Worm (Caenorhabditis elegans) whole organism, L4 larva: ENCODE data around the gene srx-21.
A peak's percentile ranks its signal among the peaks of the same experiment; 100 is the strongest.

ENCODE experiments used
- F26F4.8 ChIP-seq: fragments of 200-800 bp; sonication (Bioruptor generic); conservative IDR thresholded peaks from 2 replicates; pipeline ENCODE4 v1.3.6; 2022; ENCODE audit warnings: missing genetic modification characterization, missing compliant biosample characterization
- F44E2.7 ChIP-seq: fragments of 200-800 bp; sonication (Bioruptor generic); IDR thresholded peaks from 2 replicates; pipeline ENCODE4 v2.1.2; 2022; ENCODE audit warnings: missing genetic modification characterization, missing compliant biosample characterization
- F49E8.2 ChIP-seq: sonication (generic microtip); optimal IDR thresholded peaks from 2 replicates; lab custom pipeline; 2016; ENCODE audit warnings: missing compliant biosample characterization, mild to moderate bottlenecking, missing genetic modification characterization, borderline replicate concordance
- T20F7.1 ChIP-seq: fragments of 200-800 bp; sonication (Bioruptor generic); optimal IDR thresholded peaks from 2 replicates; lab custom pipeline; 2018; ENCODE audit warnings: mild to moderate bottlenecking, missing genetic modification characterization, missing compliant biosample characterization
- T26A8.4 ChIP-seq: fragments of 200-800 bp; sonication (Bioruptor generic); IDR thresholded peaks from 2 replicates; pipeline ENCODE4 v1.3.6; 2022; ENCODE audit warnings: missing genetic modification characterization, missing compliant biosample characterization
- ZK337.2 ChIP-seq: fragments of 200-800 bp; sonication (Bioruptor generic); IDR thresholded peaks from 2 replicates; pipeline ENCODE4 v1.3.6; 2022; ENCODE audit warnings: missing genetic modification reagents, missing genetic modification characterization, missing compliant biosample characterization
- aha-1 ChIP-seq: fragments of 150-350 bp; peaks from one replicate; lab custom pipeline; 2014; ENCODE audit warnings: missing biosample characterization, missing genetic modification characterization
- ama-1 ChIP-seq: fragments of 150-350 bp; optimal IDR thresholded peaks from 2 replicates; lab custom pipeline; 2014; ENCODE audit warnings: inconsistent platforms, mixed read lengths
- attf-4 ChIP-seq: sonication (generic microtip); optimal IDR thresholded peaks from 3 replicates; lab custom pipeline; 2017; ENCODE audit warnings: missing biosample characterization, missing genetic modification characterization
- ceh-32 ChIP-seq: sonication (generic microtip); optimal IDR thresholded peaks from 2 replicates; lab custom pipeline; 2016; ENCODE audit warnings: mild to moderate bottlenecking, missing genetic modification characterization, missing compliant biosample characterization; ENCODE audit not compliant: poor library complexity
- ceh-62 ChIP-seq: sonication (generic microtip); optimal IDR thresholded peaks from 2 replicates; lab custom pipeline; 2017; ENCODE audit warnings: missing biosample characterization, missing genetic modification characterization
- ctbp-1 ChIP-seq: fragments of 200-800 bp; sonication (Bioruptor generic); IDR thresholded peaks from 2 replicates; pipeline ENCODE4 v1.3.6; 2022; ENCODE audit warnings: missing genetic modification reagents, missing genetic modification characterization, missing compliant biosample characterization
- daf-16 ChIP-seq, 3 experiments: sonication (generic microtip); optimal IDR thresholded peaks; 2 replicates each; lab custom pipeline; 2016 to 2017; ENCODE audit warnings: missing genetic modification characterization in 3 of 3, missing genetic modification reagents in 3 of 3, mild to moderate bottlenecking in 2 of 3, missing compliant biosample characterization in 2 of 3, missing biosample characterization in 1 of 3, moderate library complexity in 1 of 3
- daf-19 ChIP-seq: fragments of 200-800 bp; sonication (Bioruptor generic); conservative IDR thresholded peaks from 2 replicates; pipeline ENCODE4 v1.3.6; 2022; ENCODE audit warnings: missing genetic modification characterization, missing compliant biosample characterization
- dmd-8 ChIP-seq: fragments of 200-800 bp; sonication (Bioruptor generic); IDR thresholded peaks from 2 replicates; pipeline ENCODE4 v1.3.6; 2022; ENCODE audit warnings: missing genetic modification characterization, missing compliant biosample characterization
- dmd-9 ChIP-seq: fragments of 200-800 bp; sonication (Bioruptor generic); IDR thresholded peaks from 2 replicates; pipeline ENCODE4 v1.3.6; 2022; ENCODE audit warnings: missing genetic modification reagents, missing genetic modification characterization, missing compliant biosample characterization
- duxl-1 ChIP-seq: sonication (generic microtip); optimal IDR thresholded peaks from 2 replicates; lab custom pipeline; 2016; ENCODE audit warnings: mild to moderate bottlenecking, missing genetic modification characterization, moderate library complexity, missing compliant biosample characterization; ENCODE audit not compliant: poor library complexity
- dve-1 ChIP-seq: sonication (generic microtip); optimal IDR thresholded peaks from 2 replicates; lab custom pipeline; 2017; ENCODE audit warnings: antibody characterized with exemption, mild to moderate bottlenecking, missing genetic modification characterization, missing compliant biosample characterization; ENCODE audit not compliant: insufficient read depth
- fos-1 ChIP-seq: fragments of 150-350 bp; optimal IDR thresholded peaks from 2 replicates; lab custom pipeline; 2014; ENCODE audit warnings: missing biosample characterization, missing genetic modification characterization
- gei-8 ChIP-seq: fragments of 200-800 bp; sonication (Bioruptor generic); optimal IDR thresholded peaks from 2 replicates; lab custom pipeline; 2018; ENCODE audit warnings: mild to moderate bottlenecking, missing genetic modification characterization, missing compliant biosample characterization
- hif-1 ChIP-seq, 2 experiments: sonication (generic microtip); optimal IDR thresholded peaks; 2 replicates each; lab custom pipeline; 2016 to 2017; ENCODE audit warnings: missing compliant biosample characterization in 2 of 2, missing genetic modification characterization in 2 of 2, missing genetic modification reagents in 2 of 2, missing genotype in 2 of 2, mild to moderate bottlenecking in 1 of 2
- hlh-11 ChIP-seq: fragments of 200-800 bp; sonication (Bioruptor generic); optimal IDR thresholded peaks from 2 replicates; lab custom pipeline; 2018; ENCODE audit warnings: mild to moderate bottlenecking, missing genetic modification characterization, missing compliant biosample characterization
- hlh-30 ChIP-seq: sonication (generic microtip); optimal IDR thresholded peaks from 2 replicates; lab custom pipeline; 2017; ENCODE audit warnings: antibody characterized with exemption, mild to moderate bottlenecking, missing genetic modification characterization, missing compliant biosample characterization; ENCODE audit not compliant: insufficient read depth
- jun-1 ChIP-seq: fragments of 150-350 bp; optimal IDR thresholded peaks from 2 replicates; lab custom pipeline; 2014; ENCODE audit warnings: missing biosample characterization, missing genetic modification reagents, missing genetic modification characterization
- lim-7 ChIP-seq: fragments of 200-800 bp; sonication (Bioruptor generic); IDR thresholded peaks from 2 replicates; pipeline ENCODE4 v1.3.6; 2022; ENCODE audit warnings: missing genetic modification characterization, missing compliant biosample characterization
- lin-13 ChIP-seq: fragments of 150-350 bp; optimal IDR thresholded peaks from 2 replicates; lab custom pipeline; 2014; ENCODE audit warnings: missing biosample characterization, missing genetic modification reagents, missing genetic modification characterization
- lin-29 ChIP-seq: fragments of 200-800 bp; sonication (Bioruptor generic); IDR thresholded peaks from 2 replicates; pipeline ENCODE4 v1.3.6; 2022; ENCODE audit warnings: missing genetic modification reagents, missing genetic modification characterization, missing compliant biosample characterization
- lsy-2 ChIP-seq, 2 experiments: fragments of 150-350 bp in 1 of 2; sonication (generic microtip) in 1 of 2; optimal IDR thresholded peaks; 2 replicates each; lab custom pipeline; 2014 to 2017; ENCODE audit warnings: missing biosample characterization in 2 of 2, missing genetic modification characterization in 2 of 2
- madf-9 ChIP-seq: fragments of 200-800 bp; sonication (Bioruptor generic); conservative IDR thresholded peaks from 2 replicates; pipeline ENCODE4 v1.3.6; 2022; ENCODE audit warnings: missing genetic modification reagents, missing genetic modification characterization, missing compliant biosample characterization
- mdt-29 ChIP-seq: fragments of 200-800 bp; sonication (Bioruptor generic); IDR thresholded peaks from 2 replicates; pipeline ENCODE4 v1.3.6; 2022; ENCODE audit warnings: missing genetic modification reagents, missing genetic modification characterization, missing compliant biosample characterization
- mep-1 ChIP-seq: fragments of 150-350 bp; sonication (generic microtip); optimal IDR thresholded peaks from 3 replicates; lab custom pipeline; 2014; ENCODE audit warnings: missing biosample characterization, missing genetic modification characterization
- mxl-2 ChIP-seq: fragments of 200-800 bp; sonication (Bioruptor generic); conservative IDR thresholded peaks from 2 replicates; pipeline ENCODE4 v1.3.6; 2022; ENCODE audit warnings: missing genetic modification reagents, missing genetic modification characterization, missing compliant biosample characterization
- nhr-11 ChIP-seq: fragments of 150-350 bp; optimal IDR thresholded peaks from 2 replicates; lab custom pipeline; 2014; ENCODE audit warnings: missing biosample characterization, missing genetic modification characterization
- nhr-28 ChIP-seq: fragments of 150-350 bp; optimal IDR thresholded peaks from 2 replicates; lab custom pipeline; 2014; ENCODE audit warnings: missing biosample characterization, missing genetic modification characterization
- nhr-41 ChIP-seq: fragments of 200-800 bp; sonication (Bioruptor generic); IDR thresholded peaks from 2 replicates; pipeline ENCODE4 v1.3.6; 2022; ENCODE audit warnings: missing genetic modification reagents, missing genetic modification characterization, missing compliant biosample characterization
- nhr-76 ChIP-seq: fragments of 150-350 bp; optimal IDR thresholded peaks from 2 replicates; lab custom pipeline; 2014; ENCODE audit warnings: missing biosample characterization, missing genetic modification characterization
- sdz-12 ChIP-seq: fragments of 200-800 bp; sonication (Bioruptor generic); optimal IDR thresholded peaks from 2 replicates; lab custom pipeline; 2018; ENCODE audit warnings: mild to moderate bottlenecking, missing genetic modification characterization, missing compliant biosample characterization
- set-16 ChIP-seq: fragments of 200-800 bp; sonication (Bioruptor generic); IDR thresholded peaks from 2 replicates; pipeline ENCODE4 v1.3.6; 2022; ENCODE audit warnings: missing genetic modification reagents, missing genetic modification characterization, missing compliant biosample characterization
- snpc-4 ChIP-seq: fragments of 150-350 bp; optimal IDR thresholded peaks from 2 replicates; lab custom pipeline; 2014; ENCODE audit warnings: missing biosample characterization, missing genetic modification characterization
- spr-3 ChIP-seq: fragments of 200-800 bp; sonication (Bioruptor generic); optimal IDR thresholded peaks from 2 replicates; lab custom pipeline; 2018; ENCODE audit warnings: mild to moderate bottlenecking, missing genetic modification characterization, missing compliant biosample characterization
- tag-97 ChIP-seq: fragments of 200-800 bp; sonication (Bioruptor generic); IDR thresholded peaks from 2 replicates; pipeline ENCODE4 v1.3.6; 2022; ENCODE audit warnings: missing genetic modification characterization, missing compliant biosample characterization
- unc-62 ChIP-seq, 3 experiments: fragments of 150-350 bp in 1 of 3; sonication (generic microtip); optimal IDR thresholded peaks in 2 of 3; peaks in 1 of 3; 1 replicate in 1 of 3; 2 replicates in 2 of 3; lab custom pipeline; 2014 to 2017; ENCODE audit warnings: missing biosample characterization in 3 of 3, missing genetic modification characterization in 3 of 3, missing genetic modification reagents in 3 of 3, missing genotype in 1 of 3
- zag-1 ChIP-seq: fragments of 150-350 bp; optimal IDR thresholded peaks from 2 replicates; lab custom pipeline; 2014; ENCODE audit warnings: missing biosample characterization, missing genetic modification characterization
- zfp-3 ChIP-seq: fragments of 200-800 bp; sonication (Bioruptor generic); conservative IDR thresholded peaks from 2 replicates; pipeline ENCODE4 v1.3.6; 2022; ENCODE audit warnings: missing genetic modification reagents, missing genetic modification characterization, missing compliant biosample characterization
- zip-2 ChIP-seq: fragments of 150-350 bp; optimal IDR thresholded peaks from 2 replicates; lab custom pipeline; 2014; ENCODE audit warnings: missing biosample characterization, missing genetic modification characterization

Gene srx-21

DNA sequence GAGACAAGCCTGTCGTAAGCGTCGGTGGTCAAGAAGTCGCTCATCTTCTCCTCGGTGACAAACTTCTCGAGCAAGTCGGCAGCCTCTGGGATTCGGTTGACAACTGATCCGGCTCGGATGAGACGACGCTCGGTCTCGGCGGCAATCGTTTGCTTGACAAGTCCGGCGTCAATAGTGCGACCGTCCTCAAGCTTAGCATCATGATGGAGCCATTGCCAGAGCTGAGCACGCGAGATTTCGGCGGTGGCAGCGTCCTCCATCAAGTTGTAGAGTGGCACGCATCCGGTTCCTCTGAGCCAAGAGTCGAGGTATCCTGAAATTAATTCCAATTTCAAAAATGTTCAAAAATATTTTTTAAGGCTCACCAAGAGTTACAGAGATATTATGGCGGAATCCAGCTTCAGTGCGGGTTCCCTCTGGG lies 47.6 kb downstream of the srx-21 start:
- TF ChIP-seq aha-1 (tag; lab: Kevin White, UChicago) (peak; percentile 92), dmd-9 (GFP tag; lab: Robert Waterston, UW) (0 out of 2 replicates have a peak, but pooled peaks have one; percentile 31), set-16 (GFP tag; lab: Robert Waterston, UW) (peak; percentile 87), lim-7 (GFP tag; lab: Robert Waterston, UW) (0 out of 2 replicates have a peak, but pooled peaks have one; percentile 26), hlh-11 (tag; lab: Kevin White, UChicago) (no peak), lsy-2 (tag; optimal IDR thresholded peaks at IDR 0.05; lab: Kevin White, UChicago) (peak in 1 of 2 experiments; percentile 11), F26F4.8 (GFP tag; lab: Robert Waterston, UW) (no peak)

DNA sequence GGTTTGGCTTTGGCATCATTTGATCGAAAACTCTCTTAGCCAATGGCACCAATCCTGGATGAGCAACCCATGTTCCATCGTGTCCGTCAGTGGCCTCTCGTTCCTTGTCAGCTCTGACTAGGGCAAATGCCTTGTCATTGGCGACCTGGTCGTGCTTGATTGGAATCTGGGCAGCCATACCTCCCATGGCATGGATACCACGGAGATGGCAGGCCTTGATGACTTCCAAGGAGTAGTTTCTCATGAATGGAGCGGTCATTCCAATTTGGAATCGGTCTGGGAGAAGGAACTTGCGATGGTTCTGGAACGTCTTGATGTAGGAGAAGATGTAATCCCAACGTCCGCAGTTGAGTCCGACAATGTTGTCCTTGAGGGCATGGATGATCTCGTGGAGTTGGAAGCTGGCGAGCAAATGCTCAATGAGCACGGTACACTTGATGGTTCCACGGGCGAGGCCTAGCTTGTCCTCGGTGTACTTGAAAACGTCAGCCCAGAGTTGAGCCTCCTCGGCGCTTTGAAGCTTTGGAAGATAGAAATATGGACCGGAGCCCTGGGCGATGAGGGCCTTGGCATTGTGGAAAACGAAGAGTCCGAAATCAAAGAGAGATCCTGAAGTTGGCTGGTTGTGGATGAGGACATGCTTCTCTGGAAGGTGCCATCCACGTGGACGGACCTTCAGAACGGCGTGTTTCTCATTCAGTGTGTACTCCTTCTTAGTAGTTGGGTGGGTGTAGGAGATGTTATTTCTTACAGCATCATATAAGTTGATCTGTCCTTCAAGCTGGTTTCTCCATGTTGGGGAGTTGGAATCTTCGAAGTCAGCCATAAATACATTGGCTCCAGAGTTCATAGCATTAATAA lies 48.3 kb downstream of the srx-21 start:
- no peak for TF ChIP-seq ceh-62 (tag; lab: Kevin White, UChicago)
- TF ChIP-seq daf-19 (GFP tag; lab: Robert Waterston, UW), result no peak
- TF ChIP-seq lin-13, result no peak
- TF ChIP-seq T20F7.1 (GFP tag; lab: Kevin White, UChicago), result no peak
- no peak for TF ChIP-seq madf-9 (GFP tag; lab: Robert Waterston, UW)
- no peak for TF ChIP-seq nhr-41 (GFP tag; lab: Robert Waterston, UW)
- no peak for TF ChIP-seq attf-4
- no peak for TF ChIP-seq nhr-11 (tag; lab: Kevin White, UChicago)
- no peak for TF ChIP-seq mep-1
- no peak for TF ChIP-seq F49E8.2 (tag; lab: Kevin White, UChicago)
- TF ChIP-seq mdt-29 (GFP tag; lab: Robert Waterston, UW), result no peak
- TF ChIP-seq nhr-28 (tag; lab: Kevin White, UChicago), result no peak
- TF ChIP-seq lim-7 (GFP tag; lab: Robert Waterston, UW), result no peak
- no peak for TF ChIP-seq nhr-76 (tag; lab: Kevin White, UChicago)
- TF ChIP-seq gei-8 (GFP tag; lab: Kevin White, UChicago), result no peak
- no peak for TF ChIP-seq sdz-12 (GFP tag; lab: Kevin White, UChicago)
- TF ChIP-seq ctbp-1 (GFP tag; lab: Robert Waterston, UW), result no peak
- no peak; the same call in 1 of the 2 replicates for TF ChIP-seq zfp-3 (GFP tag; lab: Robert Waterston, UW)
- TF ChIP-seq zip-2 (tag; lab: Kevin White, UChicago), result no peak
- TF ChIP-seq fos-1 (tag; lab: Kevin White, UChicago), result no peak
- TF ChIP-seq daf-16 (GFP tag; optimal IDR thresholded peaks at IDR 0.05; lab: Kevin White, UChicago), result peak in 1 of 2 experiments; percentile 8
- peak; percentile 4 for TF ChIP-seq daf-16 (tag; optimal IDR thresholded peaks at IDR 0.05; lab: Kevin White, UChicago)
- no peak for TF ChIP-seq hlh-11 (tag; lab: Kevin White, UChicago)
- peak in 1 of 2 experiments; percentile 5 for TF ChIP-seq hif-1 (tag; optimal IDR thresholded peaks at IDR 0.05; lab: Kevin White, UChicago)
- TF ChIP-seq hlh-30, result peak; percentile 3
- peak; percentile 12 for TF ChIP-seq dve-1 (tag; lab: Kevin White, UChicago)
- 0 out of 2 replicates have a peak, but pooled peaks have one; percentile 2 for TF ChIP-seq F44E2.7
- TF ChIP-seq spr-3 (GFP tag; lab: Kevin White, UChicago), result no peak
- no peak for TF ChIP-seq jun-1 (tag; lab: Kevin White, UChicago)
- no peak for TF ChIP-seq ZK337.2 (GFP tag; lab: Robert Waterston, UW)
- TF ChIP-seq lsy-2 (tag; optimal IDR thresholded peaks at IDR 0.05; lab: Kevin White, UChicago), result peak in 1 of 2 experiments; percentile 20
- peak; percentile 96 for TF ChIP-seq ama-1 (lab: Kevin White, UChicago)
- TF ChIP-seq tag-97 (GFP tag; lab: Robert Waterston, UW), result no peak
- no peak; the same call in 1 of the 2 replicates for TF ChIP-seq mxl-2 (GFP tag; lab: Robert Waterston, UW)
- peak in 1 of 2 experiments; percentile 90 for TF ChIP-seq unc-62 (GFP tag; optimal IDR thresholded peaks at IDR 0.05 in 1 of 2; lab: Kevin White, UChicago)
- TF ChIP-seq unc-62 (tag; optimal IDR thresholded peaks at IDR 0.05; lab: Kevin White, UChicago), result no peak
- peak; percentile 81 for TF ChIP-seq aha-1 (tag; lab: Kevin White, UChicago)
- TF ChIP-seq snpc-4 (tag; lab: Kevin White, UChicago), result no peak
- TF ChIP-seq T26A8.4, result peak; percentile 5
- no peak for TF ChIP-seq lin-29 (GFP tag; lab: Robert Waterston, UW)
- no peak for TF ChIP-seq ceh-32 (tag; lab: Kevin White, UChicago)
- TF ChIP-seq zag-1, result no peak
- peak; percentile 54 for TF ChIP-seq duxl-1
- peak; percentile 65; the same call in 1 of the 2 replicates for TF ChIP-seq dmd-8 (GFP tag; lab: Robert Waterston, UW)
